Fruit fly (Drosophila melanogaster): ENCODE results near the gene CG8813.

The CG8813 gene

DNA sequence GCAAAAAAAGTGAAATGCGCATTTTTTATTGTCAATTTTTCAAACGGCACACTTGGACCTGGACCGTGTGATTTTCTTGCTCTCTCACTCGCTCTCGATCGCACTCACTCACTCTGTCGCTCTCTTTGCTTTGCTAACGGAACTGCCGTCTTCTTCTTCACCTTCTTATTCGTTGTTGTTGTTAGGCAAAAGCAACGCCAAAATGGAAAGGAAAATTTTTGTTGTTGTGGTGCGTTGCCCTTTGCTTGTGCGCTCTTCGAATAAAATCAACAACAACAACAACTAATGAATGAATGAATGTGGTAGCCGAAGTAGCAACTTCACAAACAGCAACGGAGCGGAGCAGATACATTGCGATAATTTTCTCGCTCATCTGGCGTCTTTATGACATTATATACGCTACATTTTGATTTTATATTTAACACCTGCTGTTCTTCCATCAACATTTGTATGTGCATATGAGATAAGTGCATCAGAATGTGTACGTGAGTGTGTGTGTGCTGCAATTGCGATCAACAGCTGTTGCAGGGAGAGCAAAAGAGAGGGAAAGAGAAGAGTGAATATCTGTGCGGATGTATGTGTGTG lies 19.5 kb downstream of the CG8813 start:
- peak; percentile 63 for TF ChIP-seq CG6276 (GFP tag; optimal IDR thresholded peaks at IDR 0.05)
- TF ChIP-seq CG6854 (GFP tag; optimal IDR thresholded peaks at IDR 0.05): no peak
- TF ChIP-seq Met (GFP tag; optimal IDR thresholded peaks at IDR 0.05): peak; percentile 13
- TF ChIP-seq CG3919 (GFP tag; optimal IDR thresholded peaks at IDR 0.05): peak; percentile 1
- no peak for TF ChIP-seq CG3032 (tag; optimal IDR thresholded peaks at IDR 0.05)
- no peak for TF ChIP-seq CG8319 (GFP tag; optimal IDR thresholded peaks at IDR 0.05)
- no peak for TF ChIP-seq CG8632 (GFP tag; optimal IDR thresholded peaks at IDR 0.05)
- no peak for TF ChIP-seq Ets96B (tag; optimal IDR thresholded peaks at IDR 0.05)
- TF ChIP-seq svp (GFP tag): peak; percentile 81
- no peak for TF ChIP-seq ss (GFP tag; optimal IDR thresholded peaks at IDR 0.05)
- peak; percentile 47 for TF ChIP-seq fkh (GFP tag; optimal IDR thresholded peaks at IDR 0.05)
- no peak for TF ChIP-seq CG11294 (GFP tag; IDR thresholded peaks at IDR 0.05)
- TF ChIP-seq CG10669 (GFP tag; optimal IDR thresholded peaks at IDR 0.05): no peak
- TF ChIP-seq CG31627 (GFP tag; optimal IDR thresholded peaks at IDR 0.05): no peak
- peak; percentile 60 for TF ChIP-seq Blimp-1 (GFP tag; optimal IDR thresholded peaks at IDR 0.05)
- TF ChIP-seq Eip78C (GFP tag): peak; percentile 42
- no peak for TF ChIP-seq Smox (GFP tag; optimal IDR thresholded peaks at IDR 0.05)
- TF ChIP-seq dsx (GFP tag; optimal IDR thresholded peaks at IDR 0.05; ENCODE audit: poor library complexity, severe bottlenecking): peak; percentile 39
- peak; percentile 45 for TF ChIP-seq CG16779 (tag; optimal IDR thresholded peaks at IDR 0.05)
- no peak for TF ChIP-seq Hr39 (GFP tag; optimal IDR thresholded peaks at IDR 0.05)
- no peak for TF ChIP-seq esn (GFP tag; optimal IDR thresholded peaks at IDR 0.05)
- TF ChIP-seq Lpt (GFP tag; optimal IDR thresholded peaks at IDR 0.05): peak; percentile 14
- TF ChIP-seq Sox14 (GFP tag; optimal IDR thresholded peaks at IDR 0.05): peak; percentile 4
- peak; percentile 50 for TF ChIP-seq vri (GFP tag; optimal IDR thresholded peaks at IDR 0.05)
- no peak for TF ChIP-seq Hr4 (GFP tag; optimal IDR thresholded peaks at IDR 0.05)

DNA sequence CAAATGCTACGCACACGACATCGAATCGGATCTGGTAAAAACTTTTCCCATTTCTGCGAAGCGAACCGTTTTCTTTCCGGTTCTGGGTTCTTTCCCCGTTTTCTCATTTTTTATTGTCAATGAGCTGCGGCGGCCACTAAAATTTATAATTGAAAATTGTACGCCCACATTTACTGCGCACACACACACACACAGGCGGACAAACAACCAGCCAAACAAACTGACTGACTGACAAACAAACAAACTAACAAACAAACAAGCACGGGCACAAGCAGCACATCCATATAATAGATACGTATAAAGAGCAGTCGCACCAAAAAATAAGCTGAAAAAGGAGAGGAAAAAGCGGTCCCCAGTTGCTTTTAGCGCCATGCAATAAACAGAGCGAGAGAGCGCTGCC lies 21.7 kb downstream of the CG8813 start:
- TF ChIP-seq cyc (GFP tag; optimal IDR thresholded peaks at IDR 0.05) (no peak), eg (GFP tag; IDR thresholded peaks at IDR 0.05) (no peak), Blimp-1 (GFP tag; optimal IDR thresholded peaks at IDR 0.05) (no peak), CG8319 (GFP tag; optimal IDR thresholded peaks at IDR 0.05) (no peak), fkh (GFP tag; optimal IDR thresholded peaks at IDR 0.05) (peak; percentile 61)

DNA sequence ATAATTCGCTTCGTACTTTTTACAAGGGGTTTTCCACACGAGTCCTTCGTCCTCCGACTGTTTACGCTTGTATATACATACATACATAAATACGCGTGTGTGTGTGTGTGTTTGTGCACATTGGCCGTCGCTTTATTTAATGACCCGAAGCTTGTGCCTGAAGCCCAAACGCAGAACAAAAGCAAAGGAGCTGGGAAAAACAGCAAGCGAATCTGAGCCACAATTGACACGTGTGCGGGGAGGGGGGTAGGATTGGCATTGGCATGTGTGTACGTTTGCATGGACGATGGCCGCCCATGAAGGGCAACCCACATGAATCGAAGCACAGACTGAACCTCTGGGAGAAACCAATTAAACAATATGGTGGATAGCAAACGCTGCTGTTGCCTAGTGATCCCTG lies 24.9 kb downstream of the CG8813 start:
- TF ChIP-seq CG6808 (GFP tag; optimal IDR thresholded peaks at IDR 0.05) (no peak), dac (GFP tag; optimal IDR thresholded peaks at IDR 0.05) (no peak), CG31627 (GFP tag; optimal IDR thresholded peaks at IDR 0.05) (no peak), Ets21C (GFP tag; optimal IDR thresholded peaks at IDR 0.05) (no peak), svp (GFP tag) (no peak), Blimp-1 (GFP tag; optimal IDR thresholded peaks at IDR 0.05) (no peak), salr (GFP tag; optimal IDR thresholded peaks at IDR 0.05) (no peak)

DNA sequence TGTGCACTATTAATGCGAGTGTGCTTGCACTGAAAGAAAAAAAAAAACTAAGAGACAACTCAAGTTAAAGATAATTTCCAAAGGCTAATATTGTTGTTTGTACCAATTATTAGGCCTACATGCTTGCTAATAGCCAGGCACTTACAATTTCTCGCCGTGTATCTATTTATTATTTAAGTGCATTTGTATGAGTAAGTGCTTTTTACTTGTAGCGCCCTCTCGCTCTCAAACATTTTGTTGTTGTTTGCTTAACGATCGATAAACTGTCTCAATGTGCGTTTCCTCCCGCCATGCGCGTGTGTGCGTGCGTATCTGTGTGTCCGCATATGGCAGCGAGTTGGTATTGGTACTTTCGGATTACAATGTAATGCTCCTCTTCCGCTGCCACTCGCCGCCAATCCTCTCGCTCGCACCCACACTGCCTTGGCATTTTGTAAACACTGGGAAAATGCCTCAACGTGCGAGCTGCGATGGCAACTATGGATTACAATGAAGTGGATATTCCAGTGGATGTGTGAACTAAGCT lies 27.6 kb downstream of the CG8813 start:
- TF ChIP-seq eg (GFP tag; IDR thresholded peaks at IDR 0.05): peak; percentile 91
- TF ChIP-seq dac (GFP tag; optimal IDR thresholded peaks at IDR 0.05): peak; percentile 66
- TF ChIP-seq CG3032 (tag; optimal IDR thresholded peaks at IDR 0.05): peak; percentile 47
- peak; percentile 36 for TF ChIP-seq Ets21C (GFP tag; optimal IDR thresholded peaks at IDR 0.05)
- no peak for TF ChIP-seq fd85E (GFP tag; optimal IDR thresholded peaks at IDR 0.05)
- peak; percentile 58 for TF ChIP-seq Ets96B (tag; optimal IDR thresholded peaks at IDR 0.05)
- TF ChIP-seq vri (GFP tag; optimal IDR thresholded peaks at IDR 0.05): peak; percentile 18
- no peak for TF ChIP-seq svp (GFP tag)
- TF ChIP-seq Hr39 (GFP tag; optimal IDR thresholded peaks at IDR 0.05): peak; percentile 68
- peak; percentile 77 for TF ChIP-seq OdsH (GFP tag; optimal IDR thresholded peaks at IDR 0.05)
- peak; percentile 54 for TF ChIP-seq CG10669 (GFP tag; optimal IDR thresholded peaks at IDR 0.05)
- TF ChIP-seq CG32006 (GFP tag; optimal IDR thresholded peaks at IDR 0.05): peak; percentile 87
- TF ChIP-seq CG31627 (GFP tag; optimal IDR thresholded peaks at IDR 0.05): peak; percentile 64
- peak; percentile 90 for TF ChIP-seq Hr4 (GFP tag; optimal IDR thresholded peaks at IDR 0.05)
- no peak for TF ChIP-seq CG6854 (GFP tag; optimal IDR thresholded peaks at IDR 0.05)
- TF ChIP-seq CG9139 (GFP tag; optimal IDR thresholded peaks at IDR 0.05): no peak
- peak; percentile 73 for TF ChIP-seq CG10631 (GFP tag; optimal IDR thresholded peaks at IDR 0.05)
- TF ChIP-seq CG3919 (GFP tag; optimal IDR thresholded peaks at IDR 0.05): peak; percentile 82
- peak; percentile 84; the same call in 1 of the 2 replicates for TF ChIP-seq CG11294 (GFP tag; IDR thresholded peaks at IDR 0.05)
- peak; percentile 23 for TF ChIP-seq CG16779 (tag; optimal IDR thresholded peaks at IDR 0.05)
- TF ChIP-seq CG6808 (GFP tag; optimal IDR thresholded peaks at IDR 0.05): peak; percentile 44
- peak; percentile 41 for TF ChIP-seq fd59A (GFP tag; optimal IDR thresholded peaks at IDR 0.05)
- peak; percentile 75 for TF ChIP-seq acj6 (GFP tag; optimal IDR thresholded peaks at IDR 0.05)
- peak; percentile 99 for TF ChIP-seq dsx (GFP tag; optimal IDR thresholded peaks at IDR 0.05; ENCODE audit: poor library complexity, severe bottlenecking)
- peak; percentile 72 for TF ChIP-seq CG4318 (GFP tag; optimal IDR thresholded peaks at IDR 0.05)
- TF ChIP-seq Lpt (GFP tag; optimal IDR thresholded peaks at IDR 0.05): peak; percentile 82
- no peak for TF ChIP-seq ss (GFP tag; optimal IDR thresholded peaks at IDR 0.05)
- TF ChIP-seq Eip78C (GFP tag): peak; percentile 86
- TF ChIP-seq lz (GFP tag; optimal IDR thresholded peaks at IDR 0.05): peak; percentile 36
- TF ChIP-seq Eip75B (GFP tag; optimal IDR thresholded peaks at IDR 0.05): peak; percentile 74

All from whole organism, prepupa.